Worm (Caenorhabditis elegans): ENCODE data around the gene C09B9.85.

- TF ChIP-seq flt-1 (GFP tag; IDR thresholded peaks at IDR 0.05) (no peak), ref-1 (GFP tag; conservative IDR thresholded peaks at IDR 0.05) (no peak), tab-1 (GFP tag; IDR thresholded peaks at IDR 0.05) (no peak), klf-2 (GFP tag; conservative IDR thresholded peaks at IDR 0.05) (no peak), ztf-23 (GFP tag; IDR thresholded peaks at IDR 0.05) (no peak), T22C8.4 (GFP tag; IDR thresholded peaks at IDR 0.05) (no peak), med-1 (GFP tag; optimal IDR thresholded peaks at IDR 0.05; ENCODE audit: insufficient read depth) (no peak)
Observed at ce11 chrIV:5025646-5026045, at the start of gene C09B9.85.

All from whole organism, midembryonic.